Fruit fly (Drosophila melanogaster) whole organism, embryonic: ENCODE results near the gene AstC.

Source experiments
- Ada2b ChIP-seq: fragments of 200-800 bp; sonication (Bioruptor generic); IDR thresholded peaks from 2 replicates; pipeline ENCODE4 v1.3.6; 2022; ENCODE audit warnings: missing biosample characterization, missing genetic modification characterization
- Atf3 ChIP-seq: fragments of 200-800 bp; sonication (Bioruptor generic); optimal IDR thresholded peaks from 3 replicates; lab custom pipeline; 2016; ENCODE audit warnings: missing biosample characterization, missing genetic modification characterization
- BEAF-32 ChIP-seq: fragments of 200-800 bp; sonication (Bioruptor generic); optimal IDR thresholded peaks from 3 replicates; lab custom pipeline; 2017; ENCODE audit warnings: missing biosample characterization, missing genetic modification characterization, mild to moderate bottlenecking, moderate library complexity, missing genetic modification reagents
- Blimp-1 ChIP-seq: fragments of 200-800 bp; sonication (Bioruptor generic); optimal IDR thresholded peaks from 3 replicates; lab custom pipeline; 2018; ENCODE audit warnings: missing biosample characterization, missing genetic modification characterization, mild to moderate bottlenecking, moderate library complexity, missing genetic modification reagents
- CG10431 ChIP-seq: fragments of 200-800 bp; sonication (Bioruptor generic); optimal IDR thresholded peaks from 3 replicates; lab custom pipeline; 2018; ENCODE audit warnings: missing biosample characterization, mild to moderate bottlenecking, missing genetic modification characterization
- CG10543 ChIP-seq: fragments of 200-800 bp; sonication (Bioruptor generic); optimal IDR thresholded peaks from 3 replicates; lab custom pipeline; 2017; ENCODE audit warnings: missing biosample characterization, mild to moderate bottlenecking, missing genetic modification characterization, moderate library complexity
- CG10979 ChIP-seq: fragments of 200-800 bp; sonication (Bioruptor generic); optimal IDR thresholded peaks from 2 replicates; lab custom pipeline; 2018; ENCODE audit warnings: missing biosample characterization, mild to moderate bottlenecking, missing genetic modification characterization, moderate library complexity
- CG13287 ChIP-seq: fragments of 200-800 bp; sonication (Bioruptor generic); IDR thresholded peaks from 2 replicates; pipeline ENCODE4 v1.3.6; 2022; ENCODE audit warnings: missing biosample characterization, missing genetic modification characterization; ENCODE audit not compliant: partially characterized antibody
- CG13894 ChIP-seq: fragments of 200-800 bp; sonication (Bioruptor generic); optimal IDR thresholded peaks from 3 replicates; lab custom pipeline; 2018; ENCODE audit warnings: missing biosample characterization, mild to moderate bottlenecking, missing genetic modification characterization, moderate library complexity
- CG14014 ChIP-seq: fragments of 200-800 bp; sonication (Bioruptor generic); IDR thresholded peaks from 2 replicates; pipeline ENCODE4 v1.3.6; 2022; ENCODE audit warnings: missing biosample characterization, missing genetic modification characterization
- CG15269 ChIP-seq: fragments of 200-800 bp; sonication (Bioruptor generic); optimal IDR thresholded peaks from 2 replicates; lab custom pipeline; 2018; ENCODE audit warnings: missing biosample characterization, mild to moderate bottlenecking, missing genetic modification characterization, moderate library complexity
- CG15696 ChIP-seq: fragments of 200-800 bp; sonication (Bioruptor generic); optimal IDR thresholded peaks from 2 replicates; lab custom pipeline; 2019; ENCODE audit warnings: missing biosample characterization, mild to moderate bottlenecking, missing genetic modification characterization, moderate library complexity
- CG17612 ChIP-seq: fragments of 200-800 bp; sonication (Bioruptor generic); IDR thresholded peaks from 2 replicates; pipeline ENCODE4 v1.3.6; 2022; ENCODE audit warnings: missing biosample characterization, missing genetic modification characterization
- CG1832 ChIP-seq: fragments of 200-800 bp; sonication (Bioruptor generic); optimal IDR thresholded peaks from 2 replicates; lab custom pipeline; 2017; ENCODE audit warnings: missing biosample characterization, mild to moderate bottlenecking, missing genetic modification characterization, inconsistent platforms
- CG2202 ChIP-seq: fragments of 200-800 bp; sonication (Bioruptor generic); optimal IDR thresholded peaks from 2 replicates; lab custom pipeline; 2018; ENCODE audit warnings: missing biosample characterization, mild to moderate bottlenecking, missing genetic modification characterization
- CG2678 ChIP-seq: fragments of 200-800 bp; sonication (Bioruptor generic); optimal IDR thresholded peaks from 3 replicates; lab custom pipeline; 2019; ENCODE audit warnings: missing biosample characterization, mild to moderate bottlenecking, missing genetic modification characterization, moderate library complexity
- CG30020 ChIP-seq: fragments of 200-800 bp; optimal IDR thresholded peaks from 2 replicates; lab custom pipeline; 2019; ENCODE audit warnings: missing biosample characterization, mild to moderate bottlenecking, missing genetic modification characterization, moderate library complexity
- CG6272 ChIP-seq: fragments of 200-800 bp; sonication (Bioruptor generic); IDR thresholded peaks from 2 replicates; pipeline ENCODE4 v1.3.6; 2022; ENCODE audit warnings: missing biosample characterization, missing genetic modification characterization
- CG6791 ChIP-seq: fragments of 200-800 bp; sonication (Bioruptor generic); IDR thresholded peaks from 3 replicates; pipeline ENCODE4 v1.3.6; 2022; ENCODE audit warnings: missing biosample characterization, missing genetic modification characterization; ENCODE audit not compliant: partially characterized antibody
- CG9609 ChIP-seq: fragments of 200-800 bp; sonication (Bioruptor generic); optimal IDR thresholded peaks from 3 replicates; lab custom pipeline; 2016; ENCODE audit warnings: missing biosample characterization, missing genetic modification characterization
- Dek ChIP-seq: fragments of 200-800 bp; sonication (Bioruptor generic); optimal IDR thresholded peaks from 3 replicates; lab custom pipeline; 2019; ENCODE audit warnings: missing biosample characterization, mild to moderate bottlenecking, missing genetic modification characterization, moderate library complexity
- Dref ChIP-seq: fragments of 200-800 bp; sonication (Bioruptor generic); IDR thresholded peaks from 2 replicates; pipeline ENCODE4 v1.3.6; 2022; ENCODE audit warnings: missing biosample characterization, missing genetic modification characterization
- E2f1 ChIP-seq: fragments of 200-800 bp; sonication (Bioruptor generic); IDR thresholded peaks from 2 replicates; pipeline ENCODE4 v1.3.6; 2022; ENCODE audit warnings: missing biosample characterization, missing genetic modification characterization
- Eip74EF ChIP-seq, 2 experiments: fragments of 200-800 bp in 1 of 2; fragments of >200 bp in 1 of 2; sonication (Bioruptor generic) in 1 of 2; optimal IDR thresholded peaks; 2 replicates each; lab custom pipeline; 2017 to 2019; ENCODE audit warnings: missing biosample characterization in 2 of 2, missing genetic modification characterization in 2 of 2, mild to moderate bottlenecking in 1 of 2, moderate library complexity in 1 of 2
- Hand ChIP-seq: fragments of 200-800 bp; sonication (Bioruptor generic); optimal IDR thresholded peaks from 2 replicates; lab custom pipeline; 2017; ENCODE audit warnings: mild to moderate bottlenecking, missing biosample characterization, missing genetic modification reagents, missing genetic modification characterization
- Hmr ChIP-seq: fragments of 200-800 bp; sonication (Bioruptor generic); optimal IDR thresholded peaks from 3 replicates; lab custom pipeline; 2017; ENCODE audit warnings: mild to moderate bottlenecking, missing biosample characterization, missing genetic modification reagents, missing genetic modification characterization
- Lim3 ChIP-seq: fragments of 200-800 bp; sonication (Bioruptor generic); IDR thresholded peaks from 2 replicates; pipeline ENCODE4 v1.3.6; 2022; ENCODE audit warnings: missing biosample characterization, missing genetic modification characterization
- Mad ChIP-seq: fragments of 200-800 bp; sonication (Bioruptor generic); optimal IDR thresholded peaks from 2 replicates; lab custom pipeline; 2016; ENCODE audit warnings: missing biosample characterization, missing genetic modification characterization
- NC2α ChIP-seq: fragments of 200-800 bp; sonication (Bioruptor generic); optimal IDR thresholded peaks from 2 replicates; lab custom pipeline; 2016; ENCODE audit warnings: missing biosample characterization, missing genetic modification characterization
- NC2β ChIP-seq: fragments of 200-800 bp; sonication (Bioruptor generic); optimal IDR thresholded peaks from 2 replicates; lab custom pipeline; 2016; ENCODE audit warnings: missing biosample characterization, missing genetic modification characterization
- Poxn ChIP-seq: fragments of 200-800 bp; sonication (Bioruptor generic); IDR thresholded peaks from 2 replicates; pipeline ENCODE4 v1.3.6; 2022; ENCODE audit warnings: missing biosample characterization, missing genetic modification characterization
- Sox100B ChIP-seq: fragments of 200-800 bp; sonication (Bioruptor generic); optimal IDR thresholded peaks from 3 replicates; lab custom pipeline; 2018; ENCODE audit warnings: missing biosample characterization, mild to moderate bottlenecking, missing genetic modification characterization
- Xrp1 ChIP-seq: fragments of 200-800 bp; sonication (Bioruptor generic); IDR thresholded peaks from 2 replicates; pipeline ENCODE4 v1.3.6; 2022; ENCODE audit warnings: missing biosample characterization, missing genetic modification characterization
- bsh ChIP-seq, 2 experiments: fragments of 200-800 bp; sonication (Bioruptor generic); optimal IDR thresholded peaks; 2 replicates each; lab custom pipeline; 2017 to 2018; ENCODE audit warnings: mild to moderate bottlenecking in 2 of 2, missing biosample characterization in 2 of 2, missing genetic modification characterization in 2 of 2, moderate library complexity in 1 of 2
- chn ChIP-seq: fragments of 200-800 bp; sonication (Bioruptor generic); optimal IDR thresholded peaks from 2 replicates; lab custom pipeline; 2016; ENCODE audit warnings: missing biosample characterization, missing genetic modification characterization
- corto ChIP-seq: fragments of 200-800 bp; sonication (Bioruptor generic); optimal IDR thresholded peaks from 2 replicates; lab custom pipeline; 2016; ENCODE audit warnings: missing biosample characterization, mild to moderate bottlenecking, missing genetic modification characterization, moderate library complexity
- dan ChIP-seq: fragments of 200-800 bp; sonication (Bioruptor generic); IDR thresholded peaks from 2 replicates; pipeline ENCODE4 v1.3.6; 2022; ENCODE audit warnings: missing biosample characterization, missing genetic modification characterization
- fd102C ChIP-seq: fragments of 200-800 bp; sonication (Bioruptor generic); optimal IDR thresholded peaks from 2 replicates; lab custom pipeline; 2018; ENCODE audit warnings: missing biosample characterization, mild to moderate bottlenecking, missing genetic modification characterization, moderate library complexity
- fd3F ChIP-seq: fragments of 200-800 bp; sonication (Bioruptor generic); optimal IDR thresholded peaks from 2 replicates; lab custom pipeline; 2018; ENCODE audit warnings: missing biosample characterization, mild to moderate bottlenecking, missing genetic modification characterization, moderate library complexity
- fd96Cb ChIP-seq: fragments of 200-800 bp; sonication (Bioruptor generic); optimal IDR thresholded peaks from 2 replicates; lab custom pipeline; 2018; ENCODE audit warnings: missing biosample characterization, mild to moderate bottlenecking, missing genetic modification characterization, moderate library complexity
- gcm2 ChIP-seq: fragments of 200-800 bp; sonication (Bioruptor generic); optimal IDR thresholded peaks from 2 replicates; lab custom pipeline; 2016; ENCODE audit warnings: missing biosample characterization, missing genetic modification characterization
- inv ChIP-seq: fragments of 200-800 bp; sonication (Bioruptor generic); IDR thresholded peaks from 2 replicates; pipeline ENCODE4 v1.3.6; 2022; ENCODE audit warnings: missing biosample characterization, missing genetic modification characterization; ENCODE audit not compliant: partially characterized antibody
- jigr1 ChIP-seq: fragments of 200-800 bp; sonication (Bioruptor generic); IDR thresholded peaks from 3 replicates; pipeline ENCODE4 v1.3.6; 2022; ENCODE audit warnings: missing biosample characterization, missing genetic modification characterization
- mirr ChIP-seq: fragments of 200-800 bp; sonication (Bioruptor generic); optimal IDR thresholded peaks from 3 replicates; lab custom pipeline; 2018; ENCODE audit warnings: missing biosample characterization, mild to moderate bottlenecking, missing genetic modification characterization
- p53 ChIP-seq: fragments of 200-800 bp; sonication (Bioruptor generic); optimal IDR thresholded peaks from 2 replicates; lab custom pipeline; 2016; ENCODE audit warnings: missing biosample characterization, missing genetic modification characterization
- pnt ChIP-seq: fragments of 200-800 bp; sonication (Bioruptor generic); optimal IDR thresholded peaks from 3 replicates; lab custom pipeline; 2016; ENCODE audit warnings: missing biosample characterization, missing genetic modification characterization
- sim ChIP-seq: fragments of 200-800 bp; sonication (Bioruptor generic); IDR thresholded peaks from 2 replicates; pipeline ENCODE4 v1.3.6; 2022; ENCODE audit warnings: missing biosample characterization, missing genetic modification characterization
- twi ChIP-seq: fragments of 200-800 bp; optimal IDR thresholded peaks from 2 replicates; lab custom pipeline; 2019; ENCODE audit warnings: missing biosample characterization, mild to moderate bottlenecking, missing genetic modification characterization, moderate library complexity
- unpg ChIP-seq: fragments of 200-800 bp; sonication (Bioruptor generic); optimal IDR thresholded peaks from 3 replicates; lab custom pipeline; 2018; ENCODE audit warnings: missing biosample characterization, mild to moderate bottlenecking, missing genetic modification characterization, moderate library complexity
- wdn ChIP-seq: fragments of 200-800 bp; sonication (Bioruptor generic); IDR thresholded peaks from 2 replicates; pipeline ENCODE4 v1.3.6; 2022; ENCODE audit warnings: missing biosample characterization, missing genetic modification characterization

Gene AstC

DNA sequence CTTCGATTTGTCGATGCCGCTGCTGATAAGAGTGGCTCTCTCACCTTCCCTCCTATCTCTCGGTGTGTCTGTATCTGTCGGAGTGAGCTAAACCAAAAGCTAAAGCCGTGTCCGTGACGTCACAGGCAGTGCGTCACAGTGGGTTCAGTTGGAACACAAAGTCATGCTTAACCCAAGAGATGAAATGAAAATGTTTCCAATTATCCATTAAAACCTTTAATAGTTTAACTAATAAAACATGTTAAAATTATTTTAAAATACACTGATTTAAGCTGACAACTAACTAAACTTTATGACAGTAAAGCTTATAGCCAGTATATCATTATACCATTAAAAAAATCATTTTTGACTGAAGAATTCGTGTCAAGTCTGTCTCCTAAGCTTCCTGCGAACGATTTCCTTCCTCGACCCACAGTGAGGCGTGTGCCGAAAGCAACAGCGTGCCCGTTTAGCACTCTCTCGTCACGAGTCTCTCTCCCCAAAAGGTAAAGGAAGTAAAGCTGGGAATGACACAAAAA lies 31.9 kb upstream of the AstC start, which contains the start of gene Idua (continued):
- TF ChIP-seq Mad (GFP tag; lab: Kevin White, UChicago), result no peak
- TF ChIP-seq CG15269, result no peak
- TF ChIP-seq Dek (tag; lab: Kevin White, UChicago), result peak; percentile 63
- no peak for TF ChIP-seq Sox100B (GFP tag; lab: Kevin White, UChicago)
- TF ChIP-seq Atf3 (GFP tag; lab: Kevin White, UChicago), result peak; percentile 36
- TF ChIP-seq unpg, result no peak
- peak; percentile 71 for TF ChIP-seq fd96Cb (tag; lab: Kevin White, UChicago)
- peak; percentile 81 for TF ChIP-seq CG10543 (GFP tag; lab: Kevin White, UChicago)
- TF ChIP-seq E2f1, result peak; percentile 39; the same call in 1 of the 2 replicates
- TF ChIP-seq CG10431 (GFP tag; lab: Kevin White, UChicago), result no peak
- TF ChIP-seq CG6791 (GFP tag; lab: Robert Waterston, UW), result no peak
- peak; percentile 13 for TF ChIP-seq CG30020 (tag; lab: Kevin White, UChicago)
- TF ChIP-seq wdn (GFP tag; lab: Robert Waterston, UW), result no peak
- no peak for TF ChIP-seq p53 (GFP tag; lab: Kevin White, UChicago)
- TF ChIP-seq CG1832 (GFP tag; lab: Kevin White, UChicago), result no peak
- TF ChIP-seq pnt (GFP tag; lab: Kevin White, UChicago), result no peak
- TF ChIP-seq CG14014, result peak; percentile 77
- TF ChIP-seq gcm2 (GFP tag; lab: Kevin White, UChicago), result no peak
- no peak for TF ChIP-seq mirr (GFP tag; lab: Kevin White, UChicago)
- TF ChIP-seq Lim3 (GFP tag; lab: Robert Waterston, UW), result no peak
- peak; percentile 53 for TF ChIP-seq fd3F (GFP tag; lab: Kevin White, UChicago)
- no peak for TF ChIP-seq CG17612 (GFP tag; lab: Robert Waterston, UW)
- TF ChIP-seq Hand (GFP tag; lab: Kevin White, UChicago), result peak; percentile 86
- TF ChIP-seq CG15696 (tag; lab: Kevin White, UChicago), result no peak
- no peak for TF ChIP-seq NC2α (GFP tag; lab: Kevin White, UChicago)
- no peak for TF ChIP-seq twi
- no peak for TF ChIP-seq CG13287 (GFP tag; lab: Robert Waterston, UW)
- peak; percentile 91 for TF ChIP-seq Hmr (GFP tag; lab: Kevin White, UChicago)
- no peak for TF ChIP-seq dan (GFP tag; lab: Robert Waterston, UW)
- no peak for TF ChIP-seq fd102C (GFP tag; lab: Kevin White, UChicago)
- no peak for TF ChIP-seq chn
- no peak for TF ChIP-seq CG6272 (GFP tag; lab: Robert Waterston, UW)
- TF ChIP-seq BEAF-32 (GFP tag; lab: Kevin White, UChicago), result no peak
- peak; percentile 14 for TF ChIP-seq corto (GFP tag; lab: Kevin White, UChicago)
- no peak for TF ChIP-seq Eip74EF (GFP tag; optimal IDR thresholded peaks at IDR 0.05; lab: Kevin White, UChicago)
- no peak for TF ChIP-seq sim (GFP tag; lab: Robert Waterston, UW)
- TF ChIP-seq CG9609, result no peak
- TF ChIP-seq CG13894, result peak; percentile 22
- 0 out of 3 replicates have a peak, but pooled peaks have one; percentile 32 for TF ChIP-seq jigr1 (GFP tag; lab: Robert Waterston, UW)
- TF ChIP-seq Ada2b, result peak; percentile 53; the same call in 1 of the 2 replicates
- no peak for TF ChIP-seq Blimp-1 (GFP tag; lab: Kevin White, UChicago)
- no peak for TF ChIP-seq Poxn (GFP tag; lab: Robert Waterston, UW)
- peak; percentile 13 for TF ChIP-seq CG2202 (tag; lab: Kevin White, UChicago)
- TF ChIP-seq CG10979 (tag; lab: Kevin White, UChicago), result peak; percentile 73
- TF ChIP-seq Xrp1, result peak; percentile 79
- peak; percentile 57 to 64 for TF ChIP-seq bsh (GFP tag; optimal IDR thresholded peaks at IDR 0.05; lab: Kevin White, UChicago)
- TF ChIP-seq inv, result no peak
- TF ChIP-seq NC2β (GFP tag; lab: Kevin White, UChicago), result no peak
- no peak for TF ChIP-seq Dref (GFP tag; lab: Robert Waterston, UW)
- TF ChIP-seq CG2678 (tag; lab: Kevin White, UChicago), result no peak
